Fruit fly (Drosophila melanogaster): ENCODE measurements around the gene CG14658.

CG14658 gene

DNA sequence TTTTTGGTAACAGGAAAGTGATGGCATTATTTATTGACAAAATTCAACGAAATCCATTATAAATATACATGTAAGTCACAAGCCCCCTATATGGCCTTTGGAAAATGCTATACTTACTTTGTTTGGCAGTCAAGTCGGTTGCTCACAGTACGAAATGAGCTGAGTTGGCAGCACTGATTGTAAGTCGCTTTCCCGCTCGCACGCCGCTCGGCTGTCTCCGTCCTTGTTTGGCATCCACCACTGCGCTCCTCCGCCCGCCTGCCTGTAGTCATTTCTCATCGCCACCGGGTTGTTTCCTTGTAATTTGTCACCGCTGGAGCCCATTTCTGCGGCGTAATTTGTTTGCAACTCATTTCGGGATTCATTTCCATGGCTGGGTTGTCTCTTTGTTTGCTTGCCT lies 3.3 kb upstream of the CG14658 start:
- peak; percentile 24 for TF ChIP-seq svp (GFP tag)
- TF ChIP-seq fkh (GFP tag; optimal IDR thresholded peaks at IDR 0.05) = no peak

DNA sequence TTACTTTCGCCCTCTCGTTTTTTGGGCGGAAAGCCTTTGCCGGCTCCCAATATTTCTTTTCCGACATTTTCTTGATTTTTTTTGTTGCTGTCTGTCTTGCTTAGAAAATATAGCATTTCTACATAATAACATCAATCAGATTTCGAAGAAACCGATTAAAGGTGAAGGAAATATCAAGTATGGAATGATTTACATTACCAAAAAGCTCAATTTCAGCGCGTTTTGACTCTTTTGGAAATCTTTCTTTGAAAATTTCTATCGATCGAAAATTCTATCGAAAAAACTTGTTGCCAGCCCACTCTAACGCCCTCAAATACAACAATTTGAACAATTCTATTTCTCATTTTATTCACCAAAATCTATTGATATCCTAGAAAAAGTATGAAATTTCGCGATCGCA lies 884 bp upstream of the CG14658 start, which contains the start of gene CG14659:
Gene CG14659 (minus strand): TSS at position 101 of the 400 bp plus-strand sequence.
- no peak for TF ChIP-seq CG32006 (GFP tag; optimal IDR thresholded peaks at IDR 0.05)
- TF ChIP-seq Ets21C (GFP tag; optimal IDR thresholded peaks at IDR 0.05) = no peak
- TF ChIP-seq eg (GFP tag; IDR thresholded peaks at IDR 0.05) = no peak
- no peak for TF ChIP-seq Sox14 (GFP tag; optimal IDR thresholded peaks at IDR 0.05)
- TF ChIP-seq CG4318 (GFP tag; optimal IDR thresholded peaks at IDR 0.05) = no peak
- no peak for TF ChIP-seq topi (GFP tag; optimal IDR thresholded peaks at IDR 0.05)

DNA sequence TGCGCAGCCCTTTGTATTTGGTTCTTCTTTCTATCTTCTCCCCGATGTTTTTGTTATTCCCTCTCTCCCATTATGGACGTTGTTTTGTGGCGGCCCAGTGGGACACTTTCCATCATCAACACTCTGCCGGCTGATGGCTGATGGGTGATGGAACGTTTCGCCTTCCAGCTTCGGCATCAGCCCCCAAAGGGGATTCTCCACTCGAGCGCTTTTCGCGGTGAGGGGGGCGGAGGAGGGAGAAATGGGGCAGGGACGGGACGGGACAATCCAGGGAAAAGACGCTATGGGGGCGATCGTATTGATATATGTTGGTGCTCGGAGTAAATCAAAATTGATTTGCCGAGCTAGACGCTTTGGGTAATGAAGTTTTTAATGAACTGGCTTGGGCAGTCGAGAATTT lies 5.1 kb downstream of the CG14658 start:
- TF ChIP-seq CG15336 (GFP tag; IDR thresholded peaks at IDR 0.05) = no peak

DNA sequence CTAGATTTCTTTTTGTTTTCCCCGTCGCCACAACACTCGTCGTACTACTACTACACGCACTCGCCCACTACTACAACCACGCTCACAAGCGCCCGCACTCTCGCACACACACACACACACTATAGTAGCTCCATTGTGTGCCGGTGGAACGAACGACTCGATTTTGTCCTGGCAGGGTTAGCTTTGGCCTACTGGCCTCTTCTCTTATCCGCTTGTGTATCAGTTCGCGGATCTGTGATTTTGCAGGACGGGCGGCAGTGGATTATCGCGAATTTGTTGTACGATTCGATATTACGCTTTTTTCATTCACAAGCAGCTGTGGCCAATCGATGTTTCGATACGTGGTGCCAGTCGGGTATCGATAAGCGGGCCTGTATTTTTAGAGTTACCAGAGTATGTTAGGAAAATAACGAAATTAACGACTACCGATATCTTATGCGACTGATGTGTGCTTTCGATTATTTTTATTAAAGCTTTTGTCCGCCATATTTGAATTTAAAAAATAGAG lies 9.2 kb downstream of the CG14658 start, which contains the start of gene CG14657:
Gene CG14657 (minus strand): TSS at position 335 of the 508 bp plus-strand sequence.
- TF ChIP-seq CG31627 (GFP tag; optimal IDR thresholded peaks at IDR 0.05) (no peak), CG16779 (tag; optimal IDR thresholded peaks at IDR 0.05) (peak; percentile 54), CG6854 (GFP tag; optimal IDR thresholded peaks at IDR 0.05) (peak; percentile 39), CG6276 (GFP tag; optimal IDR thresholded peaks at IDR 0.05) (no peak), Gug (GFP tag; IDR thresholded peaks at IDR 0.05) (no peak), CG8632 (GFP tag; optimal IDR thresholded peaks at IDR 0.05) (no peak), ss (GFP tag; optimal IDR thresholded peaks at IDR 0.05) (peak in 1 of 2 experiments; percentile 20), CG1621 (tag; optimal IDR thresholded peaks at IDR 0.05) (peak; percentile 76), Sox14 (GFP tag; optimal IDR thresholded peaks at IDR 0.05) (peak; percentile 78), esn (GFP tag; optimal IDR thresholded peaks at IDR 0.05) (peak; percentile 19), CG15336 (GFP tag; IDR thresholded peaks at IDR 0.05) (peak; percentile 23; the same call in 1 of the 2 replicates)

- TF ChIP-seq lz (GFP tag; optimal IDR thresholded peaks at IDR 0.05) (no peak), CG3919 (GFP tag; optimal IDR thresholded peaks at IDR 0.05) (no peak), Eip93F (GFP tag; optimal IDR thresholded peaks at IDR 0.05) (no peak), Hr4 (GFP tag; optimal IDR thresholded peaks at IDR 0.05) (no peak), CG10669 (GFP tag; optimal IDR thresholded peaks at IDR 0.05) (no peak), CG6854 (GFP tag; optimal IDR thresholded peaks at IDR 0.05) (no peak)
Observed at dm6 chr3R:4816018-4816417, 14.3 kb downstream of the CG14658 start, which contains the start of gene BBS5. Gene BBS5 (plus strand): TSS chr3R:4816318.

- no peak for TF ChIP-seq CG10669 (GFP tag; optimal IDR thresholded peaks at IDR 0.05)
- TF ChIP-seq fkh (GFP tag; optimal IDR thresholded peaks at IDR 0.05) = peak; percentile 45
- no peak for TF ChIP-seq salr (GFP tag; optimal IDR thresholded peaks at IDR 0.05)
- TF ChIP-seq svp (GFP tag) = no peak
Observed at dm6 chr3R:4814677-4815076, 15.6 kb downstream of the CG14658 start.

DNA sequence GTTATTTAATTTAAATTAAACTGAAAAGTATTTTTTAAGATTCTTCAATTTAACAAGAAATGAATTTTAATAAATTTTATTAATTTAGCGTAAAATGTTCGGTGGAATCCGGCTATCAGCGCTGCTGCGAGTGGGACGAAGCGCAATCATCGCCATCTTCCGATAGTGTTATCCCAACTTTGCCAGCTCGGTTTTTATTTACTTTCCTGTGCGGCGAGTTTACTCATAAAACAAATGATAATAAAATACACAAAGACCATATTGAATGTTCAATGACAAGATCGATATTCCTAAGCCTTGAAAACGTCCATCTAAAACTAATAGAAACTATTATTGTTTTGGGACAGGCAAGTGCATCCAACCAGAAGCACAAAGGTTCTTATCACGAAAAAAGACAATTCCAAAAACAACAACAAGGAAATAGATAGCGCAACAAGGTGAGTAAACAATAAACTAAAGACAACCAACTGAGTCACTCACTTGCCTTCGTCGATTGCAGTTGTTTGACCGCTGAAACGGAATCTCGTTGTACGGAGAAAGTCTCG lies 17.1 kb downstream of the CG14658 start:
- TF ChIP-seq eg (GFP tag; IDR thresholded peaks at IDR 0.05) (no peak; the same call in 2 of the 3 replicates), fd85E (GFP tag; optimal IDR thresholded peaks at IDR 0.05) (no peak), Blimp-1 (GFP tag; optimal IDR thresholded peaks at IDR 0.05) (no peak), CG15336 (GFP tag; IDR thresholded peaks at IDR 0.05) (no peak), CG32006 (GFP tag; optimal IDR thresholded peaks at IDR 0.05) (no peak), CG8632 (GFP tag; optimal IDR thresholded peaks at IDR 0.05) (no peak), CG16779 (tag; optimal IDR thresholded peaks at IDR 0.05) (no peak), spab (GFP tag; optimal IDR thresholded peaks at IDR 0.05) (no peak), CG11762 (GFP tag; optimal IDR thresholded peaks at IDR 0.05; ENCODE audit: insufficient read depth) (no peak), CG4318 (GFP tag; optimal IDR thresholded peaks at IDR 0.05) (no peak), Sox102F (GFP tag; optimal IDR thresholded peaks at IDR 0.05) (no peak), Gug (GFP tag; IDR thresholded peaks at IDR 0.05) (no peak), CG10669 (GFP tag; optimal IDR thresholded peaks at IDR 0.05) (no peak), CG31627 (GFP tag; optimal IDR thresholded peaks at IDR 0.05) (peak; percentile 31), Ets21C (GFP tag; optimal IDR thresholded peaks at IDR 0.05) (no peak), vri (GFP tag; optimal IDR thresholded peaks at IDR 0.05) (peak; percentile 54), CG7368 (GFP tag; optimal IDR thresholded peaks at IDR 0.05) (no peak), CG8319 (GFP tag; optimal IDR thresholded peaks at IDR 0.05) (no peak), CG3032 (tag; optimal IDR thresholded peaks at IDR 0.05) (peak; percentile 50), Eip78C (GFP tag) (no peak), CG6808 (GFP tag; optimal IDR thresholded peaks at IDR 0.05) (no peak), CG3919 (GFP tag; optimal IDR thresholded peaks at IDR 0.05) (no peak), CG6792 (GFP tag; optimal IDR thresholded peaks at IDR 0.05) (no peak), Met (GFP tag; optimal IDR thresholded peaks at IDR 0.05) (no peak)

All from whole organism, prepupa.